Fruit fly (Drosophila melanogaster) whole organism, embryonic: ENCODE data around the gene CG31752.

Experiments
- Aef1 ChIP-seq: fragments of 200-800 bp; sonication (Bioruptor generic); IDR thresholded peaks from 3 replicates; pipeline ENCODE4 v1.3.6; 2022; ENCODE audit warnings: missing biosample characterization, missing genetic modification characterization
- CG10147 ChIP-seq: fragments of 200-800 bp; sonication (Bioruptor generic); optimal IDR thresholded peaks from 2 replicates; lab custom pipeline; 2019; ENCODE audit warnings: missing biosample characterization, mild to moderate bottlenecking, missing genetic modification characterization, moderate library complexity
- CG10209 ChIP-seq: fragments of 200-800 bp; sonication (Bioruptor generic); optimal IDR thresholded peaks from 3 replicates; lab custom pipeline; 2017; ENCODE audit warnings: missing biosample characterization, mild to moderate bottlenecking, missing genetic modification characterization, missing genetic modification reagents
- CG10274 ChIP-seq: fragments of 200-800 bp; sonication (Bioruptor generic); optimal IDR thresholded peaks from 3 replicates; lab custom pipeline; 2017; ENCODE audit warnings: missing biosample characterization, mild to moderate bottlenecking, missing genetic modification characterization
- CG12744 ChIP-seq: fragments of 200-800 bp; sonication (Bioruptor generic); optimal IDR thresholded peaks from 2 replicates; lab custom pipeline; 2016; ENCODE audit warnings: missing biosample characterization, missing genetic modification characterization
- CG12942 ChIP-seq: fragments of 200-800 bp; sonication (Bioruptor generic); optimal IDR thresholded peaks from 3 replicates; lab custom pipeline; 2016; ENCODE audit warnings: missing biosample characterization, missing genetic modification characterization
- CG13775 ChIP-seq: fragments of 200-800 bp; sonication (Bioruptor generic); optimal IDR thresholded peaks from 3 replicates; lab custom pipeline; 2017; ENCODE audit warnings: missing biosample characterization, mild to moderate bottlenecking, missing genetic modification characterization
- CG13894 ChIP-seq: fragments of 200-800 bp; sonication (Bioruptor generic); optimal IDR thresholded peaks from 3 replicates; lab custom pipeline; 2018; ENCODE audit warnings: missing biosample characterization, mild to moderate bottlenecking, missing genetic modification characterization, moderate library complexity
- CG15269 ChIP-seq: fragments of 200-800 bp; sonication (Bioruptor generic); optimal IDR thresholded peaks from 2 replicates; lab custom pipeline; 2018; ENCODE audit warnings: missing biosample characterization, mild to moderate bottlenecking, missing genetic modification characterization, moderate library complexity
- CG16863 ChIP-seq: fragments of 200-800 bp; sonication (Bioruptor generic); optimal IDR thresholded peaks from 3 replicates; lab custom pipeline; 2016; ENCODE audit warnings: missing biosample characterization, missing genetic modification characterization
- CG31388 ChIP-seq: fragments of 200-800 bp; sonication (Bioruptor generic); optimal IDR thresholded peaks from 2 replicates; lab custom pipeline; 2016; ENCODE audit warnings: missing biosample characterization, missing genetic modification characterization
- CG32767 ChIP-seq: fragments of 200-800 bp; sonication (Bioruptor generic); IDR thresholded peaks from 2 replicates; pipeline ENCODE4 v1.3.6; 2022; ENCODE audit warnings: missing biosample characterization, missing genetic modification characterization
- CG5245 ChIP-seq: fragments of 200-800 bp; sonication (Bioruptor generic); optimal IDR thresholded peaks from 3 replicates; lab custom pipeline; 2016; ENCODE audit warnings: missing biosample characterization, missing genetic modification characterization
- CG7987 ChIP-seq: fragments of 200-800 bp; sonication (Bioruptor generic); optimal IDR thresholded peaks from 2 replicates; lab custom pipeline; 2018; ENCODE audit warnings: missing biosample characterization, mild to moderate bottlenecking, missing genetic modification characterization, moderate library complexity
- Doc2 ChIP-seq: fragments of 200-800 bp; sonication (Bioruptor generic); IDR thresholded peaks from 2 replicates; pipeline ENCODE4 v1.3.6; 2022; ENCODE audit warnings: missing biosample characterization, missing genetic modification characterization
- E2f2 ChIP-seq: fragments of 200-800 bp; sonication (Bioruptor generic); IDR thresholded peaks from 2 replicates; pipeline ENCODE4 v1.3.6; 2022; ENCODE audit warnings: missing biosample characterization, missing genetic modification characterization
- Gsc ChIP-seq: fragments of 200-800 bp; sonication (Bioruptor generic); IDR thresholded peaks from 2 replicates; pipeline ENCODE4 v1.3.6; 2022; ENCODE audit warnings: missing biosample characterization, missing genetic modification characterization
- H15 ChIP-seq: fragments of 200-800 bp; sonication (Bioruptor generic); IDR thresholded peaks from 3 replicates; pipeline ENCODE4 v1.3.6; 2022; ENCODE audit warnings: missing biosample characterization, missing genetic modification characterization
- Hr3 ChIP-seq: fragments of 200-800 bp; sonication (Bioruptor generic); optimal IDR thresholded peaks from 3 replicates; lab custom pipeline; 2016; ENCODE audit warnings: missing biosample characterization, missing genetic modification characterization
- Max ChIP-seq: fragments of 200-800 bp; sonication (Bioruptor generic); optimal IDR thresholded peaks from 2 replicates; lab custom pipeline; 2016; ENCODE audit warnings: missing biosample characterization, mild to moderate bottlenecking, missing genetic modification characterization
- Mes4 ChIP-seq: fragments of 200-800 bp; sonication (Bioruptor generic); optimal IDR thresholded peaks from 2 replicates; lab custom pipeline; 2016; ENCODE audit warnings: missing biosample characterization, missing genetic modification characterization
- NK7.1 ChIP-seq: fragments of 200-800 bp; sonication (Bioruptor generic); optimal IDR thresholded peaks from 3 replicates; lab custom pipeline; 2016; ENCODE audit warnings: missing biosample characterization, missing genetic modification characterization
- Pdp1 ChIP-seq, 2 experiments: fragments of 200-800 bp; sonication (Bioruptor generic); optimal IDR thresholded peaks; 3 replicates each; lab custom pipeline; 2016; ENCODE audit warnings: missing biosample characterization in 2 of 2, missing genetic modification characterization in 2 of 2, mild to moderate bottlenecking in 1 of 2, moderate library complexity in 1 of 2
- Rx ChIP-seq: fragments of 200-800 bp; sonication (Bioruptor generic); IDR thresholded peaks from 2 replicates; pipeline ENCODE4 v1.3.6; 2022; ENCODE audit warnings: missing biosample characterization, missing genetic modification characterization
- Side ChIP-seq: fragments of 200-800 bp; sonication (Bioruptor generic); optimal IDR thresholded peaks from 2 replicates; lab custom pipeline; 2016; ENCODE audit warnings: missing biosample characterization, missing genetic modification characterization
- cato ChIP-seq: fragments of 200-800 bp; sonication (Bioruptor generic); optimal IDR thresholded peaks from 2 replicates; lab custom pipeline; 2016; ENCODE audit warnings: missing biosample characterization, missing genetic modification characterization, borderline replicate concordance
- corto ChIP-seq: fragments of 200-800 bp; sonication (Bioruptor generic); optimal IDR thresholded peaks from 2 replicates; lab custom pipeline; 2016; ENCODE audit warnings: missing biosample characterization, mild to moderate bottlenecking, missing genetic modification characterization, moderate library complexity
- crc ChIP-seq: fragments of 200-800 bp; sonication (Bioruptor generic); optimal IDR thresholded peaks from 2 replicates; lab custom pipeline; 2016; ENCODE audit warnings: missing biosample characterization, missing genetic modification characterization
- dati ChIP-seq: fragments of 200-800 bp; sonication (Bioruptor generic); IDR thresholded peaks from 2 replicates; pipeline ENCODE4 v1.3.6; 2022; ENCODE audit warnings: missing biosample characterization, missing genetic modification characterization
- dimm ChIP-seq: fragments of 200-800 bp; sonication (Bioruptor generic); IDR thresholded peaks from 2 replicates; pipeline ENCODE4 v1.3.6; 2022; ENCODE audit warnings: missing biosample characterization, missing genetic modification characterization
- dm ChIP-seq: fragments of 200-800 bp; sonication (Bioruptor generic); optimal IDR thresholded peaks from 3 replicates; lab custom pipeline; 2016; ENCODE audit warnings: missing biosample characterization, missing genetic modification characterization
- dmrt11E ChIP-seq: fragments of 200-800 bp; sonication (Bioruptor generic); optimal IDR thresholded peaks from 3 replicates; lab custom pipeline; 2018; ENCODE audit warnings: missing biosample characterization, mild to moderate bottlenecking, missing genetic modification characterization, moderate library complexity
- en ChIP-seq: fragments of 200-800 bp; sonication (Bioruptor generic); optimal IDR thresholded peaks from 2 replicates; lab custom pipeline; 2016; ENCODE audit warnings: missing biosample characterization, missing genetic modification characterization
- fd102C ChIP-seq: fragments of 200-800 bp; sonication (Bioruptor generic); optimal IDR thresholded peaks from 2 replicates; lab custom pipeline; 2018; ENCODE audit warnings: missing biosample characterization, mild to moderate bottlenecking, missing genetic modification characterization, moderate library complexity
- gsb ChIP-seq: fragments of 200-800 bp; sonication (Bioruptor generic); IDR thresholded peaks from 2 replicates; pipeline ENCODE4 v1.3.6; 2022; ENCODE audit warnings: missing biosample characterization, missing genetic modification characterization
- gt ChIP-seq: fragments of 200-800 bp; sonication (Bioruptor generic); IDR thresholded peaks from 2 replicates; pipeline ENCODE4 v1.3.6; 2022; ENCODE audit warnings: missing biosample characterization, missing genetic modification characterization
- hth ChIP-seq: fragments of >200 bp; optimal IDR thresholded peaks from 2 replicates; lab custom pipeline; 2017; ENCODE audit warnings: inconsistent platforms
- ken ChIP-seq: fragments of 200-800 bp; sonication (Bioruptor generic); IDR thresholded peaks from 3 replicates; pipeline ENCODE4 v1.3.6; 2022; ENCODE audit warnings: missing biosample characterization, missing genetic modification characterization
- lov ChIP-seq, 2 experiments: fragments of 200-800 bp in 1 of 2; fragments of >200 bp in 1 of 2; sonication (Bioruptor generic) in 1 of 2; IDR thresholded peaks in 1 of 2; optimal IDR thresholded peaks in 1 of 2; 2 replicates in 1 of 2; 3 replicates in 1 of 2; pipeline versions ENCODE4 v1.3.6 to Lab custom; 2017 to 2022; ENCODE audit warnings: missing biosample characterization in 1 of 2, missing genetic modification characterization in 1 of 2
- mld ChIP-seq: fragments of 200-800 bp; sonication (Bioruptor generic); IDR thresholded peaks from 3 replicates; pipeline ENCODE4 v1.3.6; 2022; ENCODE audit warnings: missing biosample characterization, missing genetic modification characterization; ENCODE audit not compliant: partially characterized antibody
- pan ChIP-seq, 4 experiments: fragments of >200 bp in 3 of 4; fragments of 200-800 bp in 1 of 4; sonication (Bioruptor generic) in 1 of 4; optimal IDR thresholded peaks in 3 of 4; IDR thresholded peaks in 1 of 4; 2 replicates each; pipeline versions ENCODE4 v1.3.6 to Lab custom; 2017 to 2022; ENCODE audit warnings: missing biosample characterization in 2 of 4, missing genetic modification characterization in 2 of 4, mixed read lengths in 1 of 4
- pb ChIP-seq: fragments of 200-800 bp; sonication (Bioruptor generic); optimal IDR thresholded peaks from 3 replicates; lab custom pipeline; 2016; ENCODE audit warnings: missing biosample characterization, missing genetic modification characterization
- pnt ChIP-seq: fragments of 200-800 bp; sonication (Bioruptor generic); optimal IDR thresholded peaks from 3 replicates; lab custom pipeline; 2016; ENCODE audit warnings: missing biosample characterization, missing genetic modification characterization
- repo ChIP-seq: fragments of 200-800 bp; sonication (Bioruptor generic); optimal IDR thresholded peaks from 2 replicates; lab custom pipeline; 2016; ENCODE audit warnings: missing biosample characterization, missing genetic modification characterization
- sd ChIP-seq: fragments of 200-800 bp; sonication (Bioruptor generic); optimal IDR thresholded peaks from 3 replicates; lab custom pipeline; 2018; ENCODE audit warnings: missing biosample characterization, mild to moderate bottlenecking, missing genetic modification characterization, moderate library complexity
- sna ChIP-seq: fragments of 200-800 bp; sonication (Bioruptor generic); IDR thresholded peaks from 2 replicates; pipeline ENCODE4 v1.3.6; 2022; ENCODE audit warnings: missing biosample characterization, missing genetic modification characterization; ENCODE audit not compliant: partially characterized antibody
- tgo ChIP-seq: fragments of 200-800 bp; sonication (Bioruptor generic); IDR thresholded peaks from 3 replicates; pipeline ENCODE4 v1.3.6; 2022; ENCODE audit warnings: missing biosample characterization, missing genetic modification characterization
- wek ChIP-seq: fragments of 200-800 bp; sonication (Bioruptor generic); optimal IDR thresholded peaks from 3 replicates; lab custom pipeline; 2018; ENCODE audit warnings: missing biosample characterization, mild to moderate bottlenecking, missing genetic modification characterization, moderate library complexity

CG31752 gene

DNA sequence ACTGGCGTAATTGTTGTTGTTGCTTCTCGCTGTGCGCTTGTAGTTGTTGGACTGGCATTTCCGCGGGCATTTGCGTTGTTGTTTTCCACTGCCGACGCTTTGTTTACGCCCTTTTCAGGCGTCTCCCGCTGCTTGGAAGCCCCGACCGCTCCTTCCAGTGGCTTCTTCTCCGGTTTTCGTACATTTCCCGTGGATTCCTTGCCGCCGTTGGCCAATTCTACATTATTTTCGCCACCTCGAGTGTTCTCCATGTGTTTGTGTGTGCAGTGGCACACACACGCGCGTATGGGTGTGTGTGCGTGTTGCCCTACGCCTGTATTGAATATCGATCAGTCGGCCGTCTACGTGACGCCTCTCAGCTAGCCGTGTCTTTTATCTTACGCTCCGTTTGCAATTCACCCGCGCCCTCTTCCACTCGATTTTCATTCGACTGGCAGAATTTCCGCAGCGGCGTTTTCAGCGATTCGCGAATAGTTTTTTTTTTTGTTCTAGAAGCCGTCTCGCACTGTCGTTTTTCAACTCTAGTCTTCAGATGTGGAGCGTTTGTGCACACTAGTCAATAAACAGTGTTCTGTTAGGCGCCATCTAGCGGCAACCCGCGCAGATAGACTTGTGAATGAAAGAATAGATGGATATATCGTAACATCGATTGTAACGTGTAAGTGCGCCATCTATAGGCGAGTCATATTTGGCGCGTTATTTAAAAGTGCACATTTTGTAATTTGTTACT is 1.8 kb downstream of the CG31752 start, which contains the start of gene CG10600 (continued):
- TF ChIP-seq sna (peak; percentile 67), Doc2 (0 out of 2 replicates have a peak, but pooled peaks have one; percentile 47), dimm (GFP tag; lab: Robert Waterston, UW) (no peak), fd102C (GFP tag; lab: Kevin White, UChicago) (peak; percentile 63), CG10209 (peak; percentile 78), CG12942 (peak; percentile 86), CG13894 (tag; lab: Kevin White, UChicago) (peak; percentile 83), CG10274 (GFP tag; lab: Kevin White, UChicago) (no peak), CG5245 (GFP tag; lab: Kevin White, UChicago) (peak; percentile 87), H15 (peak; percentile 53; the same call in 1 of the 3 replicates), wek (GFP tag; lab: Kevin White, UChicago) (peak; percentile 39), hth (lab: Kevin White, UChicago) (no peak), Max (GFP tag; lab: Kevin White, UChicago) (peak; percentile 70), ken (peak; percentile 74; the same call in 2 of the 3 replicates), mld (GFP tag; lab: Robert Waterston, UW) (peak; percentile 54; the same call in 1 of the 3 replicates), repo (GFP tag; lab: Kevin White, UChicago) (peak; percentile 85), lov (optimal IDR thresholded peaks at IDR 0.05; lab: Kevin White, UChicago) (no peak), lov (GFP tag; IDR thresholded peaks at IDR 0.05; lab: Robert Waterston, UW) (peak; percentile 70; the same call in 1 of the 3 replicates), Hr3 (GFP tag; lab: Kevin White, UChicago) (peak; percentile 81), pan (optimal IDR thresholded peaks at IDR 0.05; lab: Kevin White, UChicago) (no peak), pan (GFP tag; optimal IDR thresholded peaks at IDR 0.05 in 1 of 2, IDR thresholded peaks at IDR 0.05 in 1 of 2) (peak in 1 of 2 experiments; percentile 74), sd (tag; lab: Kevin White, UChicago) (no peak), pb (GFP tag; lab: Kevin White, UChicago) (peak; percentile 86), dati (GFP tag; lab: Robert Waterston, UW) (peak; percentile 46; the same call in 1 of the 2 replicates), Pdp1 (GFP tag; optimal IDR thresholded peaks at IDR 0.05; lab: Kevin White, UChicago) (peak; percentile 84), Rx (GFP tag; lab: Robert Waterston, UW) (peak; percentile 60), CG13775 (peak; percentile 46), pnt (GFP tag; lab: Kevin White, UChicago) (peak; percentile 73), Side (peak; percentile 90), CG32767 (GFP tag; lab: Robert Waterston, UW) (no peak; the same call in 1 of the 2 replicates), corto (no peak), CG12744 (GFP tag; lab: Kevin White, UChicago) (peak; percentile 89), tgo (peak; percentile 38; the same call in 2 of the 3 replicates), gsb (GFP tag; lab: Robert Waterston, UW) (peak; percentile 47), dmrt11E (peak; percentile 54), CG16863 (GFP tag; lab: Kevin White, UChicago) (peak; percentile 64), CG7987 (peak; percentile 85), crc (peak; percentile 78), dm (peak; percentile 86), Gsc (GFP tag; lab: Robert Waterston, UW) (no peak), en (peak; percentile 31), CG15269 (tag; lab: Kevin White, UChicago) (no peak), cato (peak; percentile 51), Mes4 (GFP tag; lab: Kevin White, UChicago) (peak; percentile 72), gt (peak; percentile 47; the same call in 1 of the 2 replicates), E2f2 (peak; percentile 100), CG31388 (GFP tag; lab: Kevin White, UChicago) (peak; percentile 36), NK7.1 (GFP tag; lab: Kevin White, UChicago) (peak; percentile 68), CG10147 (peak; percentile 43), Aef1 (GFP tag; lab: Robert Waterston, UW) (peak; percentile 53)
